Worm (Caenorhabditis elegans): Measurements from ENCODE around the gene clec-61.

ce11 chrII:10470159-10470558 is 20.2 kb downstream of the clec-61 start, which contains the start of gene clec-143:
- no peak for TF ChIP-seq nhr-77 (tag; optimal IDR thresholded peaks at IDR 0.05)
- no peak for TF ChIP-seq ceh-28 (tag; optimal IDR thresholded peaks at IDR 0.05)
- no peak for TF ChIP-seq unc-62 (GFP tag; optimal IDR thresholded peaks at IDR 0.05)
- TF ChIP-seq nhr-43 (tag; optimal IDR thresholded peaks at IDR 0.05; ENCODE audit: poor library complexity, severe bottlenecking), result no peak
